Worm (Caenorhabditis elegans): ENCODE results near the gene C07D10.5.

DNA sequence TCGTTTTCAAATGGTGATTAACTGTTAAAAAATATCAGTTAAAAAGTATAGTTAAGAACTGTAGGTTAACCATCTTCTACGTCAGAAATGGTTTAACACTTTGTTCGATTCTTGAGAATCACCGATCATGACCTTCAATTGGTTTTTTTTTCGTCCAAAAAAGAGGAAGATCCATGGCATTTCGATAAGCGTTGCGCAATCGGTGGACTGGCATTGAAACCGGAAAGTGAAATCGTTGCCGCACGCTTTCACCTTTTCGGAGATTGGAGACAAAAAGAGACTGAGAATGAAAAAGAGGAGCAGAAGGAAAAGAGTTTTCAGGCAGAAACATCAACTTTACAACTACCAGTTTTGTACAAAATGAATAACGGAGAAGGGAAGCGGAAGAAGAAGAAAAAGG, 23.9 kb downstream of the C07D10.5 start:
- TF ChIP-seq W03F9.2 (tag; optimal IDR thresholded peaks at IDR 0.05) (no peak), him-1 (tag; optimal IDR thresholded peaks at IDR 0.05) (no peak), dao-5 (tag; optimal IDR thresholded peaks at IDR 0.05) (no peak)
